Fruit fly (Drosophila melanogaster) whole organism, embryonic: ENCODE results near the gene Vha68-1.

Source experiments
- CG33557 ChIP-seq: fragments of 200-800 bp; sonication (Bioruptor generic); optimal IDR thresholded peaks from 2 replicates; lab custom pipeline; 2019; ENCODE audit warnings: missing biosample characterization, mild to moderate bottlenecking, missing genetic modification characterization, moderate library complexity
- CG3847 ChIP-seq: fragments of 200-800 bp; sonication (Bioruptor generic); IDR thresholded peaks from 2 replicates; pipeline ENCODE4 v1.3.6; 2022; ENCODE audit warnings: missing biosample characterization, missing genetic modification characterization
- CG7928 ChIP-seq: fragments of 200-800 bp; sonication (Bioruptor generic); optimal IDR thresholded peaks from 2 replicates; lab custom pipeline; 2017; ENCODE audit warnings: missing biosample characterization, mild to moderate bottlenecking, missing genetic modification characterization
- Drgx ChIP-seq: fragments of 200-800 bp; sonication (Bioruptor generic); IDR thresholded peaks from 2 replicates; pipeline ENCODE4 v1.3.6; 2022; ENCODE audit warnings: missing biosample characterization, missing genetic modification characterization
- Lpt ChIP-seq: fragments of >200 bp; optimal IDR thresholded peaks from 2 replicates; lab custom pipeline; 2018; ENCODE audit warnings: missing biosample characterization, missing genetic modification characterization
- Sox100B ChIP-seq: fragments of 200-800 bp; sonication (Bioruptor generic); optimal IDR thresholded peaks from 3 replicates; lab custom pipeline; 2018; ENCODE audit warnings: missing biosample characterization, mild to moderate bottlenecking, missing genetic modification characterization
- Spps ChIP-seq: fragments of 200-800 bp; sonication (Bioruptor generic); optimal IDR thresholded peaks from 2 replicates; lab custom pipeline; 2018; ENCODE audit warnings: missing biosample characterization, mild to moderate bottlenecking, missing genetic modification characterization
- hkb ChIP-seq, 2 experiments: fragments of 200-800 bp in 1 of 2; fragments of >200 bp in 1 of 2; sonication (Bioruptor generic) in 1 of 2; IDR thresholded peaks in 1 of 2; optimal IDR thresholded peaks in 1 of 2; 2 replicates each; pipeline versions ENCODE4 v1.3.6 to Lab custom; 2017 to 2022; ENCODE audit warnings: missing biosample characterization in 1 of 2, missing genetic modification characterization in 1 of 2
- tin ChIP-seq: fragments of 200-800 bp; sonication (Bioruptor generic); optimal IDR thresholded peaks from 3 replicates; lab custom pipeline; 2016; ENCODE audit warnings: missing biosample characterization, missing genetic modification characterization

dm6 chr2L:13021020-13021781, 17.3 kb upstream of the Vha68-1 start, which contains the start of gene CG9933:
- no peak for TF ChIP-seq tin (GFP tag; lab: Kevin White, UChicago)
- TF ChIP-seq Spps (tag; lab: Kevin White, UChicago) = no peak
- no peak for TF ChIP-seq Sox100B (GFP tag; lab: Kevin White, UChicago)
- TF ChIP-seq Lpt (GFP tag; lab: Kevin White, UChicago) = no peak
- no peak for TF ChIP-seq CG3847 (GFP tag; lab: Robert Waterston, UW)
- no peak for TF ChIP-seq CG7928 (GFP tag; lab: Kevin White, UChicago)
- TF ChIP-seq CG33557 (GFP tag; lab: Kevin White, UChicago) = no peak
- TF ChIP-seq hkb (optimal IDR thresholded peaks at IDR 0.05; lab: Kevin White, UChicago) = no peak
- TF ChIP-seq hkb (GFP tag; IDR thresholded peaks at IDR 0.05; lab: Robert Waterston, UW) = no peak
- no peak for TF ChIP-seq Drgx (GFP tag; lab: Robert Waterston, UW)
